Fruit fly (Drosophila melanogaster): ENCODE measurements around the gene CG3592.

The CG3592 gene

dm6 chrX:2907105-2907694, 27.7 kb upstream of the CG3592 start (continued):
- TF ChIP-seq usp (GFP tag; optimal IDR thresholded peaks at IDR 0.05) (no peak), otp (GFP tag; IDR thresholded peaks at IDR 0.05) (no peak), CG11085 (GFP tag; IDR thresholded peaks at IDR 0.05) (no peak), TFAM (GFP tag; optimal IDR thresholded peaks at IDR 0.05) (no peak), CG10321 (GFP tag; IDR thresholded peaks at IDR 0.05) (no peak), kni (GFP tag; optimal IDR thresholded peaks at IDR 0.05) (no peak), Ravus (GFP tag; IDR thresholded peaks at IDR 0.05) (no peak), CG34376 (GFP tag; optimal IDR thresholded peaks at IDR 0.05) (no peak), hth (optimal IDR thresholded peaks at IDR 0.05) (no peak), CG18619 (GFP tag; optimal IDR thresholded peaks at IDR 0.05) (no peak), dati (GFP tag; IDR thresholded peaks at IDR 0.05) (no peak), CG30431 (GFP tag; optimal IDR thresholded peaks at IDR 0.05) (no peak), sna (GFP tag; IDR thresholded peaks at IDR 0.05; ENCODE audit: partially characterized antibody) (no peak), dimm (GFP tag; IDR thresholded peaks at IDR 0.05) (no peak), CG8359 (GFP tag; optimal IDR thresholded peaks at IDR 0.05; ENCODE audit: borderline replicate concordance) (no peak), CG5953 (GFP tag; IDR thresholded peaks at IDR 0.05) (no peak), Gsc (GFP tag; IDR thresholded peaks at IDR 0.05) (no peak), zfh1 (GFP tag; IDR thresholded peaks at IDR 0.05) (no peak), CG1603 (tag; optimal IDR thresholded peaks at IDR 0.05) (peak; percentile 49), Camta (GFP tag; optimal IDR thresholded peaks at IDR 0.05) (no peak), unpg (GFP tag; optimal IDR thresholded peaks at IDR 0.05) (peak; percentile 20), Sin3A (optimal IDR thresholded peaks at IDR 0.05) (no peak), CG10565 (GFP tag; optimal IDR thresholded peaks at IDR 0.05) (no peak), bbx (GFP tag; IDR thresholded peaks at IDR 0.05; ENCODE audit: partially characterized antibody) (no peak), CG11093 (GFP tag; IDR thresholded peaks at IDR 0.05) (0 out of 3 replicates have a peak, but pooled peaks have one; percentile 40), shn (GFP tag; optimal IDR thresholded peaks at IDR 0.05) (no peak), nerfin-1 (tag; optimal IDR thresholded peaks at IDR 0.05) (no peak), Lhr (GFP tag; optimal IDR thresholded peaks at IDR 0.05) (no peak), bowl (GFP tag; IDR thresholded peaks at IDR 0.05) (no peak), HmgD (GFP tag; optimal IDR thresholded peaks at IDR 0.05) (no peak), ewg (GFP tag; optimal IDR thresholded peaks at IDR 0.05) (no peak), CG2120 (GFP tag; optimal IDR thresholded peaks at IDR 0.05) (no peak), row (GFP tag; IDR thresholded peaks at IDR 0.05) (peak; percentile 18; the same call in 1 of the 3 replicates), CG6854 (GFP tag; optimal IDR thresholded peaks at IDR 0.05) (no peak), zen2 (GFP tag; IDR thresholded peaks at IDR 0.05; ENCODE audit: partially characterized antibody) (no peak), nom (GFP tag; optimal IDR thresholded peaks at IDR 0.05) (no peak), CG4730 (GFP tag; IDR thresholded peaks at IDR 0.05) (no peak), CG8290 (GFP tag; optimal IDR thresholded peaks at IDR 0.05) (no peak), CG8290 (tag; optimal IDR thresholded peaks at IDR 0.05) (peak in 1 of 2 experiments; percentile 47), D (optimal IDR thresholded peaks at IDR 0.05) (no peak), D (GFP tag; optimal IDR thresholded peaks at IDR 0.05) (no peak), lola (GFP tag; optimal IDR thresholded peaks at IDR 0.05) (no peak), lmd (GFP tag; IDR thresholded peaks at IDR 0.05) (0 out of 2 replicates have a peak, but pooled peaks have one; percentile 20), ranshi (GFP tag; IDR thresholded peaks at IDR 0.05) (peak; percentile 42; the same call in 1 of the 2 replicates), Tbp (GFP tag; optimal IDR thresholded peaks at IDR 0.05) (no peak), CG13894 (tag; optimal IDR thresholded peaks at IDR 0.05) (no peak), Xrp1 (GFP tag; IDR thresholded peaks at IDR 0.05) (peak; percentile 21; the same call in 1 of the 2 replicates), scrt (GFP tag; optimal IDR thresholded peaks at IDR 0.05) (no peak), CG17186 (GFP tag; optimal IDR thresholded peaks at IDR 0.05) (no peak), Opbp (GFP tag; IDR thresholded peaks at IDR 0.05; ENCODE audit: partially characterized antibody) (no peak), wdn (GFP tag; IDR thresholded peaks at IDR 0.05) (no peak), CG31224 (GFP tag; IDR thresholded peaks at IDR 0.05) (no peak)
